Fruit fly (Drosophila melanogaster): ENCODE data around the gene cl.

DNA sequence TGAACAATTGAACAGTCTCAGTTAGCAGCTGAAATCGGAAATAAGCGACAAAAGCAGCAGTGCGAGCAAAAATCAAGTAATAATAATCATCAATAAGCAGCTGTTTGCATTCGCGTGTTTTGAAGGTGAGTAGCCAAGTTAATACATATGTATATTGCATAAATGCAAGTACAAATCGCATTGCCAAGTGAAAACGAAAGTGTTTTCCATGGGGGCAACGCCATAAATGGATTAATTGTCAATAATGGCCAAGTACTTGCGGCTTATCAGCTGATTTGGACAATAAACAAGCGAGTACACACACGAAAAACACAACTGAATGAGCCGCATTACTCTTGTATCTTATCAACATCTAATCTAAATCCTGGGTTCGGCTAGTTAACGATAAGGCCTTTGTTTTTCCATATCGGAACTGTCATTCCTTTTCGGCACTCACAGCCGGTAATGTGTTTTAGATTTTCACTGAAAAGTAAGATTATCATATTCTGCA lies 27.4 kb downstream of the cl start:
- TF ChIP-seq CG9948 (tag; optimal IDR thresholded peaks at IDR 0.05) (no peak), CG10348 (GFP tag; IDR thresholded peaks at IDR 0.05) (no peak), Pif1B (GFP tag; optimal IDR thresholded peaks at IDR 0.05) (no peak), fd96Ca (GFP tag; IDR thresholded peaks at IDR 0.05) (no peak), D1 (tag; optimal IDR thresholded peaks at IDR 0.05) (no peak), CG14655 (GFP tag; optimal IDR thresholded peaks at IDR 0.05) (no peak), CG4496 (GFP tag; IDR thresholded peaks at IDR 0.05) (no peak), CG8159 (tag; optimal IDR thresholded peaks at IDR 0.05) (no peak), CG15710 (tag; optimal IDR thresholded peaks at IDR 0.05) (no peak), EcR (GFP tag; optimal IDR thresholded peaks at IDR 0.05) (no peak), gl (tag; optimal IDR thresholded peaks at IDR 0.05) (no peak), CG8301 (tag; optimal IDR thresholded peaks at IDR 0.05) (no peak)
